Worm (Caenorhabditis elegans) whole organism, L2 larva: ENCODE measurements around the gene spp-29.

Experiments
- C34F6.9 ChIP-seq: fragments of 150-350 bp; optimal IDR thresholded peaks from 2 replicates; lab custom pipeline; 2014; ENCODE audit warnings: missing biosample characterization, missing genetic modification characterization
- R02D3.7 ChIP-seq: fragments of 150-350 bp; optimal IDR thresholded peaks from 2 replicates; lab custom pipeline; 2014; ENCODE audit warnings: missing biosample characterization, missing genetic modification characterization
- ZK546.5 ChIP-seq: sonication (generic microtip); optimal IDR thresholded peaks from 2 replicates; lab custom pipeline; 2017; ENCODE audit warnings: missing biosample characterization, missing genetic modification characterization
- alr-1 ChIP-seq: fragments of 150-350 bp; optimal IDR thresholded peaks from 2 replicates; lab custom pipeline; 2014; ENCODE audit warnings: missing biosample characterization, missing genetic modification characterization
- aly-2 ChIP-seq: fragments of 150-350 bp; optimal IDR thresholded peaks from 2 replicates; lab custom pipeline; 2014; ENCODE audit warnings: missing biosample characterization, missing genetic modification characterization
- ama-1 ChIP-seq: fragments of 150-350 bp; optimal IDR thresholded peaks from 2 replicates; lab custom pipeline; 2018; ENCODE audit warnings: inconsistent platforms
- blmp-1 ChIP-seq: sonication (generic microtip); optimal IDR thresholded peaks from 2 replicates; lab custom pipeline; 2017; ENCODE audit warnings: missing genetic modification characterization, mild to moderate bottlenecking, missing compliant biosample characterization, antibody characterized with exemption, moderate library complexity; ENCODE audit not compliant: insufficient read depth
- ceh-82 ChIP-seq: fragments of 150-350 bp; optimal IDR thresholded peaks from 2 replicates; lab custom pipeline; 2014; ENCODE audit warnings: missing biosample characterization, missing genetic modification characterization
- dmd-4 ChIP-seq: sonication (generic microtip); optimal IDR thresholded peaks from 2 replicates; lab custom pipeline; 2017; ENCODE audit warnings: missing biosample characterization, missing genetic modification characterization
- elt-1 ChIP-seq: fragments of 150-350 bp; optimal IDR thresholded peaks from 2 replicates; lab custom pipeline; 2014; ENCODE audit warnings: missing biosample characterization, missing genetic modification characterization
- elt-3 ChIP-seq: sonication (generic microtip); optimal IDR thresholded peaks from 2 replicates; lab custom pipeline; 2017; ENCODE audit warnings: missing biosample characterization, missing genetic modification characterization
- fos-1 ChIP-seq: fragments of 150-350 bp; optimal IDR thresholded peaks from 2 replicates; lab custom pipeline; 2014; ENCODE audit warnings: missing biosample characterization, missing genetic modification characterization
- lin-11 ChIP-seq: fragments of 150-350 bp; sonication (generic microtip); optimal IDR thresholded peaks from 2 replicates; lab custom pipeline; 2014; ENCODE audit warnings: missing biosample characterization, missing genetic modification characterization, inconsistent platforms, mixed read lengths
- lin-13 ChIP-seq: fragments of 150-350 bp; optimal IDR thresholded peaks from 2 replicates; lab custom pipeline; 2014; ENCODE audit warnings: missing biosample characterization, missing genetic modification reagents, missing genetic modification characterization
- lin-39 ChIP-seq: fragments of 150-350 bp; optimal IDR thresholded peaks from 2 replicates; lab custom pipeline; 2014; ENCODE audit warnings: missing biosample characterization, missing genetic modification reagents, missing genetic modification characterization
- lsy-2 ChIP-seq, 2 experiments: fragments of 150-350 bp in 1 of 2; sonication (generic microtip) in 1 of 2; optimal IDR thresholded peaks; 2 replicates each; lab custom pipeline; 2014 to 2017; ENCODE audit warnings: missing biosample characterization in 2 of 2, missing genetic modification characterization in 2 of 2
- mab-5 ChIP-seq: fragments of 150-350 bp; optimal IDR thresholded peaks from 2 replicates; lab custom pipeline; 2014; ENCODE audit warnings: missing biosample characterization, missing genetic modification characterization
- mbf-1 ChIP-seq: sonication (generic microtip); optimal IDR thresholded peaks from 2 replicates; lab custom pipeline; 2017; ENCODE audit warnings: missing biosample characterization, missing genetic modification characterization
- mdl-1 ChIP-seq, 2 experiments: fragments of 150-350 bp in 1 of 2; sonication (generic microtip) in 1 of 2; optimal IDR thresholded peaks; 2 replicates each; lab custom pipeline; 2017; ENCODE audit warnings: missing biosample characterization in 2 of 2, missing genetic modification characterization in 2 of 2
- nhr-11 ChIP-seq: fragments of 150-350 bp; optimal IDR thresholded peaks from 2 replicates; lab custom pipeline; 2014; ENCODE audit warnings: missing biosample characterization, missing genetic modification characterization
- nhr-129 ChIP-seq: fragments of 150-350 bp; optimal IDR thresholded peaks from 2 replicates; lab custom pipeline; 2014; ENCODE audit warnings: missing biosample characterization, missing genetic modification characterization
- nhr-23 ChIP-seq: fragments of 150-350 bp; optimal IDR thresholded peaks from 2 replicates; lab custom pipeline; 2014; ENCODE audit warnings: missing biosample characterization, missing genetic modification reagents, missing genetic modification characterization
- nhr-25 ChIP-seq: fragments of 150-350 bp; sonication (generic microtip); optimal IDR thresholded peaks from 3 replicates; lab custom pipeline; 2014; ENCODE audit warnings: missing biosample characterization, missing genetic modification characterization
- nhr-77 ChIP-seq: fragments of 150-350 bp; optimal IDR thresholded peaks from 2 replicates; lab custom pipeline; 2014; ENCODE audit warnings: missing biosample characterization, missing genetic modification characterization
- peb-1 ChIP-seq: fragments of 150-350 bp; optimal IDR thresholded peaks from 2 replicates; lab custom pipeline; 2014; ENCODE audit warnings: missing biosample characterization, missing genetic modification characterization
- skn-1 ChIP-seq: sonication (generic microtip); optimal IDR thresholded peaks from 2 replicates; lab custom pipeline; 2017; ENCODE audit warnings: missing biosample characterization, missing genetic modification characterization
- snpc-4 ChIP-seq: fragments of 150-350 bp; optimal IDR thresholded peaks from 2 replicates; lab custom pipeline; 2014; ENCODE audit warnings: missing biosample characterization, missing genetic modification characterization
- unc-39 ChIP-seq: fragments of 150-350 bp; optimal IDR thresholded peaks from 2 replicates; lab custom pipeline; 2014; ENCODE audit warnings: missing biosample characterization, missing genetic modification characterization
- unc-55 ChIP-seq: fragments of 150-350 bp; sonication (generic microtip); optimal IDR thresholded peaks from 3 replicates; lab custom pipeline; 2014; ENCODE audit warnings: missing biosample characterization, missing genetic modification reagents, missing genetic modification characterization
- unc-62 ChIP-seq: fragments of 150-350 bp; optimal IDR thresholded peaks from 2 replicates; lab custom pipeline; 2014; ENCODE audit warnings: missing biosample characterization, missing genetic modification reagents, missing genetic modification characterization
- zag-1 ChIP-seq: fragments of 150-350 bp; optimal IDR thresholded peaks from 2 replicates; lab custom pipeline; 2014; ENCODE audit warnings: missing biosample characterization, missing genetic modification characterization
- ztf-1 ChIP-seq: fragments of 200-800 bp; sonication (Bioruptor generic); conservative IDR thresholded peaks from 2 replicates; pipeline ENCODE4 v1.3.6; 2022; ENCODE audit warnings: missing genetic modification characterization, missing compliant biosample characterization
- ztf-4 ChIP-seq: fragments of 150-350 bp; optimal IDR thresholded peaks from 2 replicates; lab custom pipeline; 2014; ENCODE audit warnings: missing biosample characterization, missing genetic modification characterization

spp-29 gene

DNA sequence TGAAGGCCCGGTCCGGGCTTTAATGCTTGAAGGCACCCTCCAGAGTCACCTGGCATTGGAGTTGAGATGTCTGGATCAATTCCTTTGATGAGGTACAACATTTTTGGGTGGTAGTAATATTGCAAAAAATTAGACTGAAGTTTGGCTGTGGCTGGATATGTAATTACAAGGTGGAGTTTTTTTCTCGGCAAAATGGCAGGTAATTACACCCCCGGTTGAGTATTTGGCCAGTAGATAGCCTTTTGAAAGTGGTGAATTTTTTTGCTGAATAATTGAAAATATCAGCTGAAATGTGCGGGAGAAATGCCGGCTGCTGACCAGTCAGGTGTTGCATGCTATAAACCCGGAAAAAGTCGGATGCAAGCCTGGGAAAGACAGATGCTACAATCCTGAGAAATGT, 2.4 kb upstream of the spp-29 start, which contains the start of gene Y26G10.4:
Y26G10.4 (minus strand) TSS at position 101 of the 400 bp plus-strand sequence.
- no peak for TF ChIP-seq nhr-23 (tag; lab: Kevin White, UChicago)
- no peak for TF ChIP-seq R02D3.7 (tag; lab: Kevin White, UChicago)
- TF ChIP-seq nhr-77 (tag; lab: Kevin White, UChicago), result no peak
- no peak for TF ChIP-seq nhr-11
- no peak for TF ChIP-seq ztf-4 (tag; lab: Kevin White, UChicago)
- no peak for TF ChIP-seq snpc-4 (tag; lab: Kevin White, UChicago)
- no peak for TF ChIP-seq nhr-25 (tag; lab: Kevin White, UChicago)
- TF ChIP-seq ZK546.5 (tag; lab: Kevin White, UChicago), result no peak
- no peak for TF ChIP-seq lsy-2 (tag; optimal IDR thresholded peaks at IDR 0.05; lab: Kevin White, UChicago)
- TF ChIP-seq elt-1, result no peak
- TF ChIP-seq nhr-129, result no peak
- TF ChIP-seq blmp-1, result no peak

DNA sequence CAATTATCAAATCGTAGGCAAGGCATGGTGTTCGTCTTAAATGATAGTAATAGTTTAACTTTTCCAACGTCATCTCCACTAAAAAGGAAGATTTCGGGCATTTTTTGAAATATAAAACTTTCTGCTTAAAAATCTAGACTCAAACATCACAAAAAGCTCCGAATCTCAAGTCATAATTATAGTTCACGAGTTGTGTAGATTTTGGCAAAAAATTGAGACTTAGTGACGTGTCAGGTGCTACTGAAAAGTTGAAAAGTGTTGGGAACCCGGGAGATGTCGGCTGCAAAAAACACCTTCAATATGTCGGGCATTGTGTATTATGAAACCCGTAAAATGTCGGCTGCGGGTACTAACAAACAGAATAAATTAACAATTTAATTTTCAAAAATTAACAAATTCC, 851 bp downstream of the spp-29 start, which contains the start of gene Y26G10.1:
Y26G10.1 (minus strand) TSS at position 101 of the 400 bp plus-strand sequence.
- TF ChIP-seq mab-5 (tag; lab: Kevin White, UChicago) (no peak), alr-1 (tag; lab: Kevin White, UChicago) (no peak), ama-1 (lab: Kevin White, UChicago) (no peak), mbf-1 (no peak), zag-1 (tag; lab: Kevin White, UChicago) (no peak), lsy-2 (tag; optimal IDR thresholded peaks at IDR 0.05; lab: Kevin White, UChicago) (no peak), nhr-77 (tag; lab: Kevin White, UChicago) (no peak), elt-1 (no peak), lin-13 (no peak), snpc-4 (tag; lab: Kevin White, UChicago) (no peak), unc-39 (tag; lab: Kevin White, UChicago) (no peak), elt-3 (tag; lab: Kevin White, UChicago) (no peak), R02D3.7 (tag; lab: Kevin White, UChicago) (no peak), mdl-1 (tag; optimal IDR thresholded peaks at IDR 0.05; lab: Kevin White, UChicago) (no peak), C34F6.9 (tag; lab: Kevin White, UChicago) (no peak), unc-62 (GFP tag; lab: Kevin White, UChicago) (no peak), dmd-4 (tag; lab: Kevin White, UChicago) (no peak), lin-39 (tag; lab: Kevin White, UChicago) (no peak), nhr-11 (no peak)
- TF ChIP-seq, all 48 proteins: peak for 0

DNA sequence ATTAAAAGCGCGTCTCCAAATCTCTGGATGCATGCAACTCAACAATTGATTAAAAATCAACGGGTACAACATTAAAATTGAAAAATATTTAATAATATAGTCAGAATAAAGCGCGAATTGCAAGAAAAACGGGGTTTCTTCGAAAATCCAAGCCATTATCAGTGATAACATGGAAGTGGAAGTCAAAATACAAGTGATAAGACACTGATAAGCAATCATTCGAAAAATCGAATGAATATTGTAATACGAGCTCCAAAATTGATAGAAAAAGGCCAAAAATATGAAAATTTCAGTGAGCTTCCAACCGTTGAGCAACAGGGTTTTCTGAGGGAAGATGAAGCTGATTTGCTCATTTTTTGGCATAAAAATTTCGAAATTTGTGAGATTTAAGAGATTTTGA, 2.4 kb downstream of the spp-29 start:
- TF ChIP-seq fos-1 (tag; lab: Kevin White, UChicago) (peak; percentile 25), skn-1 (tag; lab: Kevin White, UChicago) (no peak)

DNA sequence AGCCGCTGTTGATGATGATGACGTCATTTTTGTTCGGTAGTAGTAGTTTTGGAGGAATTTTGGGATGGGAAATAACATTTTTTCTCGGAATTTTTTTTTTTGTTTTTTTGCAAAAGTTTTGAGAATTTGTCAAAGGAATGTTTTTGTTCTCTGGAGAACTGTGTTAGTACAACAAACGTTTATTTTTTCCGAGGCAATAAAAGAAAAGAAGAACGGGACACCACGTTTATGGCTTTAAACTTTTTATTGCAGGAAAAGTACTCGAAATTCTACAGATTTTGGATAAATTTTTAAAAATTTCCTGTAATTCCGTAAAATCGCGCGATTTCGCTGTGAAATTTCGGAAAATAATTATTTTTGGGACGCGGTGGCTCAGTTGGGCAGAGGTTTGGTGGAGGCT, 5.7 kb downstream of the spp-29 start, which contains the start of gene F59A1.13:
F59A1.13 (minus strand) TSS at position 101 of the 400 bp plus-strand sequence.
- TF ChIP-seq ceh-82 (tag; lab: Kevin White, UChicago) (no peak), unc-39 (tag; lab: Kevin White, UChicago) (no peak)
- TF ChIP-seq, all 48 proteins: peak for 0

DNA sequence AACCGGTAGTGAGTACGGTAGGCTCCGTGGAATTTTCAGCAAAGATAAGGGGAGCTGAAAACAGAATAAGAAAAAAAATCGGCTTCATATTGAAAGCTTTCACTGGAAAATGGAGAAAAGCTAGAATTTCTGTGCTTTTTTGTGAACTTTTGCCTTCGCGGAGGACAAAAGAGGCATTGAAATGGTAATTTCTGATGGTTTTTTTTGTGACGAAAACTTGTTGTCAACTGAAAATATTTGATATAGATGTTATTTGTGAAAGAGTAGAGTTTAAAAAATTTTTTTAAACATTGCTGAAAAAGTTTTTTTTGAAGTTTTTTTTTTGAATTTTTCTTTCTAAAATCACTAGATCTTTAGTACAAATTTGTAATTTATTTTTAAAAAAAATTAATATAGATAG, 9.8 kb downstream of the spp-29 start, which contains the start of gene F59A1.18:
F59A1.18 (minus strand) TSS at position 101 of the 400 bp plus-strand sequence.
- TF ChIP-seq unc-55 (GFP tag; lab: Kevin White, UChicago) (no peak), lin-11 (tag; lab: Kevin White, UChicago) (no peak), lin-13 (no peak), peb-1 (tag; lab: Kevin White, UChicago) (no peak), mab-5 (tag; lab: Kevin White, UChicago) (no peak), nhr-129 (no peak), ZK546.5 (tag; lab: Kevin White, UChicago) (no peak), ztf-1 (GFP tag; lab: Robert Waterston, UW) (no peak), zag-1 (tag; lab: Kevin White, UChicago) (no peak), aly-2 (no peak), dmd-4 (tag; lab: Kevin White, UChicago) (no peak), unc-62 (GFP tag; lab: Kevin White, UChicago) (no peak), elt-3 (tag; lab: Kevin White, UChicago) (no peak)
- TF ChIP-seq, all 48 proteins: peak for 0
